Fruit fly (Drosophila melanogaster): ENCODE measurements around the gene oc.

The oc gene

dm6 chrX:8681189-8681821 is 30.8 kb upstream of the oc start, which contains the start of gene CAH3 (continued):
- TF ChIP-seq Dbx (GFP tag; IDR thresholded peaks at IDR 0.05) (peak; percentile 88), odd (GFP tag; optimal IDR thresholded peaks at IDR 0.05) (peak; percentile 85), CG1647 (GFP tag; optimal IDR thresholded peaks at IDR 0.05) (peak; percentile 91), Nf-YC (tag; optimal IDR thresholded peaks at IDR 0.05) (peak; percentile 89), CG8290 (GFP tag; optimal IDR thresholded peaks at IDR 0.05) (peak; percentile 85), CG8290 (tag; optimal IDR thresholded peaks at IDR 0.05) (peak; percentile 86 to 98), CG33557 (GFP tag; optimal IDR thresholded peaks at IDR 0.05) (peak; percentile 96), CG14050 (GFP tag; IDR thresholded peaks at IDR 0.05) (peak; percentile 92), CG18262 (tag; optimal IDR thresholded peaks at IDR 0.05) (peak; percentile 95), D19B (GFP tag; optimal IDR thresholded peaks at IDR 0.05) (peak; percentile 86), CG1024 (GFP tag; IDR thresholded peaks at IDR 0.05) (peak; percentile 80), Sox100B (GFP tag; optimal IDR thresholded peaks at IDR 0.05) (peak; percentile 92), Ets65A (GFP tag) (peak; percentile 97), zen2 (GFP tag; IDR thresholded peaks at IDR 0.05; ENCODE audit: partially characterized antibody) (no peak), fd96Cb (tag; optimal IDR thresholded peaks at IDR 0.05) (peak; percentile 91), ATbp (GFP tag; optimal IDR thresholded peaks at IDR 0.05) (peak; percentile 91), CG17328 (GFP tag; IDR thresholded peaks at IDR 0.05) (peak; percentile 95), CG17568 (GFP tag; optimal IDR thresholded peaks at IDR 0.05) (peak; percentile 90), CG9609 (GFP tag; optimal IDR thresholded peaks at IDR 0.05) (peak; percentile 94), Vsx1 (GFP tag; optimal IDR thresholded peaks at IDR 0.05) (peak; percentile 73), Oaz (GFP tag; IDR thresholded peaks at IDR 0.05) (peak; percentile 86), CG2889 (GFP tag; IDR thresholded peaks at IDR 0.05) (peak; percentile 87), sens (GFP tag) (peak; percentile 98), CG4328 (GFP tag; optimal IDR thresholded peaks at IDR 0.05) (peak; percentile 92), CG13424 (tag; optimal IDR thresholded peaks at IDR 0.05) (peak; percentile 96), CG16863 (GFP tag; optimal IDR thresholded peaks at IDR 0.05) (peak; percentile 94), Fer1 (GFP tag; optimal IDR thresholded peaks at IDR 0.05) (peak; percentile 96), Hr78 (GFP tag; optimal IDR thresholded peaks at IDR 0.05) (peak in 1 of 2 experiments; percentile 66), CG10366 (GFP tag; IDR thresholded peaks at IDR 0.05) (peak; percentile 91), dm (GFP tag; optimal IDR thresholded peaks at IDR 0.05) (peak; percentile 88), Dek (tag; optimal IDR thresholded peaks at IDR 0.05) (peak; percentile 92), zf30C (GFP tag; optimal IDR thresholded peaks at IDR 0.05) (peak; percentile 17), CG3163 (GFP tag; optimal IDR thresholded peaks at IDR 0.05) (peak; percentile 80), CG2712 (tag; optimal IDR thresholded peaks at IDR 0.05) (peak; percentile 96), CG11695 (GFP tag; IDR thresholded peaks at IDR 0.05) (peak; percentile 93), ab (GFP tag; optimal IDR thresholded peaks at IDR 0.05) (peak; percentile 87), lab (GFP tag; optimal IDR thresholded peaks at IDR 0.05) (peak; percentile 96), br (optimal IDR thresholded peaks at IDR 0.05) (no peak), lbe (GFP tag; optimal IDR thresholded peaks at IDR 0.05) (peak; percentile 81), sob (GFP tag; IDR thresholded peaks at IDR 0.05) (peak; percentile 94), CG6683 (GFP tag; optimal IDR thresholded peaks at IDR 0.05) (peak; percentile 76), slou (GFP tag; optimal IDR thresholded peaks at IDR 0.05) (peak; percentile 82), Mad (GFP tag; optimal IDR thresholded peaks at IDR 0.05) (peak; percentile 94), Myb (GFP tag; optimal IDR thresholded peaks at IDR 0.05) (peak; percentile 83), CG31441 (GFP tag; IDR thresholded peaks at IDR 0.05) (peak; percentile 95), Max (GFP tag; optimal IDR thresholded peaks at IDR 0.05) (peak; percentile 90), CG14441 (GFP tag; IDR thresholded peaks at IDR 0.05) (peak; percentile 92), ttk (GFP tag; IDR thresholded peaks at IDR 0.05) (peak; percentile 91), ro (GFP tag; IDR thresholded peaks at IDR 0.05) (peak; percentile 58; the same call in 1 of the 2 replicates), Six4 (GFP tag; optimal IDR thresholded peaks at IDR 0.05) (peak; percentile 87), Ptx1 (GFP tag; IDR thresholded peaks at IDR 0.05) (peak; percentile 90)
